Fruit fly (Drosophila melanogaster) whole organism, wandering third instar larva: ENCODE data around the gene CG33523.

Experiments used
- Abd-B ChIP-seq: fragments of >200 bp; optimal IDR thresholded peaks from 2 replicates; lab custom pipeline; 2017; ENCODE audit warnings: missing biosample characterization, missing genetic modification characterization
- CG32264 ChIP-seq: fragments of 200-800 bp; sonication (Bioruptor generic); optimal IDR thresholded peaks from 2 replicates; lab custom pipeline; 2016; ENCODE audit warnings: missing biosample characterization, missing genetic modification characterization
- CG9705 ChIP-seq: fragments of 200-800 bp; sonication (Bioruptor generic); optimal IDR thresholded peaks from 2 replicates; lab custom pipeline; 2018; ENCODE audit warnings: missing biosample characterization, mild to moderate bottlenecking, missing genetic modification characterization
- CrebA ChIP-seq: fragments of 200-800 bp; sonication (Bioruptor generic); optimal IDR thresholded peaks from 2 replicates; lab custom pipeline; 2016; ENCODE audit warnings: missing biosample characterization, mild to moderate bottlenecking, missing genetic modification characterization, borderline replicate concordance
- Dfd ChIP-seq: fragments of >200 bp; optimal IDR thresholded peaks from 2 replicates; lab custom pipeline; 2017; ENCODE audit warnings: missing biosample characterization, missing genetic modification characterization
- Dif ChIP-seq: fragments of 200-275, 200-300 bp; sonication (Bioruptor generic); optimal IDR thresholded peaks from 2 replicates; lab custom pipeline; 2018; ENCODE audit warnings: missing biosample characterization, missing genetic modification characterization; ENCODE audit not compliant: partially characterized antibody
- GATAd ChIP-seq: sonication (Bioruptor generic); optimal IDR thresholded peaks from 2 replicates; lab custom pipeline; 2016; ENCODE audit warnings: missing biosample characterization, missing genetic modification characterization
- HLH106 ChIP-seq: fragments of 200-800 bp; optimal IDR thresholded peaks from 3 replicates; lab custom pipeline; 2019; ENCODE audit warnings: missing biosample characterization, mild to moderate bottlenecking, missing genetic modification characterization, moderate library complexity
- Hnf4 ChIP-seq: fragments of 200-800 bp; sonication (Bioruptor generic); optimal IDR thresholded peaks from 2 replicates; lab custom pipeline; 2016; ENCODE audit warnings: missing biosample characterization, mild to moderate bottlenecking, missing genetic modification characterization
- Hr78 ChIP-seq: fragments of >200 bp; optimal IDR thresholded peaks from 2 replicates; lab custom pipeline; 2017; ENCODE audit warnings: missing biosample characterization, missing genetic modification characterization
- Hr83 ChIP-seq: fragments of 200-300 bp; sonication (Bioruptor generic); optimal IDR thresholded peaks from 2 replicates; lab custom pipeline; 2016; ENCODE audit warnings: missing biosample characterization, mild to moderate bottlenecking, missing genetic modification characterization, moderate library complexity; ENCODE audit not compliant: poor library complexity, severe bottlenecking
- Jra ChIP-seq: sonication (Bioruptor generic); optimal IDR thresholded peaks from 2 replicates; lab custom pipeline; 2016; ENCODE audit warnings: missing biosample characterization, missing genetic modification characterization
- Mio ChIP-seq: sonication (Bioruptor generic); optimal IDR thresholded peaks from 2 replicates; lab custom pipeline; 2016; ENCODE audit warnings: missing biosample characterization, missing genetic modification characterization
- Myc ChIP-seq: fragments of >200 bp; optimal IDR thresholded peaks from 2 replicates; lab custom pipeline; 2017
- N ChIP-seq: fragments of >200 bp; optimal IDR thresholded peaks from 2 replicates; lab custom pipeline; 2018; ENCODE audit warnings: missing biosample characterization, missing external identifiers, missing genetic modification characterization
- OdsH ChIP-seq: fragments of 200-800 bp; sonication (Bioruptor generic); optimal IDR thresholded peaks from 2 replicates; lab custom pipeline; 2016; ENCODE audit warnings: missing biosample characterization, mild to moderate bottlenecking, missing genetic modification characterization
- Rel ChIP-seq, 2 experiments: fragments of 200-800 bp; sonication (Bioruptor generic) in 1 of 2; optimal IDR thresholded peaks; 2 replicates in 1 of 2; 3 replicates in 1 of 2; lab custom pipeline; 2016 to 2019; ENCODE audit warnings: mild to moderate bottlenecking in 2 of 2, missing biosample characterization in 2 of 2, missing genetic modification characterization in 2 of 2, moderate library complexity in 1 of 2
- Sp1 ChIP-seq: fragments of 200-800 bp; sonication (Bioruptor generic); optimal IDR thresholded peaks from 3 replicates; lab custom pipeline; 2019; ENCODE audit warnings: missing biosample characterization, mild to moderate bottlenecking, missing genetic modification characterization, moderate library complexity
- Vsx2 ChIP-seq: fragments of 200-300, 225-300 bp; sonication (Bioruptor generic); optimal IDR thresholded peaks from 2 replicates; lab custom pipeline; 2018; ENCODE audit warnings: missing biosample characterization, missing genetic modification characterization; ENCODE audit not compliant: partially characterized antibody
- br ChIP-seq: fragments of 200-800 bp; sonication (Bioruptor generic); optimal IDR thresholded peaks from 2 replicates; lab custom pipeline; 2016; ENCODE audit warnings: missing biosample characterization, missing genetic modification characterization
- dl ChIP-seq, 2 experiments: fragments of 175-275, 200-275 bp in 1 of 2; fragments of 200-275 bp in 1 of 2; sonication (Bioruptor generic); optimal IDR thresholded peaks; lab custom pipeline; 2018; ENCODE audit warnings: mild to moderate bottlenecking in 2 of 2, missing biosample characterization in 2 of 2, missing genetic modification characterization in 2 of 2, moderate library complexity in 2 of 2; ENCODE audit not compliant: partially characterized antibody in 2 of 2, insufficient read depth in 1 of 2
- dmrt93B ChIP-seq: fragments of 200-800 bp; sonication (Bioruptor generic); optimal IDR thresholded peaks from 2 replicates; lab custom pipeline; 2018; ENCODE audit warnings: missing biosample characterization, mild to moderate bottlenecking, missing genetic modification characterization
- ey ChIP-seq: fragments of 200-800 bp; sonication (Bioruptor generic); optimal IDR thresholded peaks from 2 replicates; lab custom pipeline; 2016; ENCODE audit warnings: missing biosample characterization, missing genetic modification characterization
- foxo ChIP-seq, 2 experiments: fragments of 200-800 bp; sonication (Bioruptor generic); optimal IDR thresholded peaks; 2 replicates in 1 of 2; 3 replicates in 1 of 2; lab custom pipeline; 2016 to 2017; ENCODE audit warnings: missing biosample characterization in 2 of 2, missing genetic modification characterization in 2 of 2
- h ChIP-seq: fragments of 200-800 bp; sonication (Bioruptor generic); optimal IDR thresholded peaks from 3 replicates; lab custom pipeline; 2016; ENCODE audit warnings: missing biosample characterization, mild to moderate bottlenecking, missing genetic modification characterization
- lola ChIP-seq: fragments of >200 bp; optimal IDR thresholded peaks from 2 replicates; lab custom pipeline; 2017; ENCODE audit warnings: missing biosample characterization, missing genetic modification characterization
- psq ChIP-seq: fragments of 200-800 bp; sonication (Bioruptor generic); optimal IDR thresholded peaks from 3 replicates; lab custom pipeline; 2017; ENCODE audit warnings: missing biosample characterization, mild to moderate bottlenecking, missing genetic modification characterization, moderate library complexity
- sage ChIP-seq: fragments of 200-800 bp; sonication (Bioruptor generic); optimal IDR thresholded peaks from 2 replicates; lab custom pipeline; 2016; ENCODE audit warnings: missing biosample characterization, mild to moderate bottlenecking, missing genetic modification characterization
- sv ChIP-seq: fragments of 200-800 bp; sonication (Bioruptor generic); optimal IDR thresholded peaks from 3 replicates; lab custom pipeline; 2016; ENCODE audit warnings: missing biosample characterization, missing genetic modification characterization
- tai ChIP-seq: sonication (Bioruptor generic); optimal IDR thresholded peaks from 2 replicates; lab custom pipeline; 2016; ENCODE audit warnings: missing biosample characterization, missing genetic modification characterization
- woc ChIP-seq: sonication (Bioruptor generic); optimal IDR thresholded peaks from 2 replicates; lab custom pipeline; 2016; ENCODE audit warnings: missing biosample characterization, mild to moderate bottlenecking, missing genetic modification characterization

Gene CG33523

dm6 chr3L:5964399-5964798 is 40.7 kb downstream of the CG33523 start:
- no peak for TF ChIP-seq Mio (GFP tag; lab: Kevin White, UChicago)
- no peak for TF ChIP-seq Vsx2 (GFP tag; lab: Kevin White, UChicago)
- no peak for TF ChIP-seq CG9705
- TF ChIP-seq Hr83 (GFP tag; lab: Kevin White, UChicago), result no peak

dm6 chr3L:5966850-5967418 is 43.3 kb downstream of the CG33523 start:
- TF ChIP-seq CrebA (GFP tag; lab: Kevin White, UChicago), result no peak
- TF ChIP-seq Myc (lab: Kevin White, UChicago), result peak; percentile 51
- TF ChIP-seq, all 38 proteins: peak for 1

- TF ChIP-seq Dfd (GFP tag; lab: Kevin White, UChicago) (no peak), tai (no peak), dmrt93B (GFP tag; lab: Kevin White, UChicago) (no peak), sage (no peak), ey (GFP tag; lab: Kevin White, UChicago) (no peak), GATAd (no peak), psq (GFP tag; lab: Kevin White, UChicago) (no peak), OdsH (GFP tag; lab: Kevin White, UChicago) (no peak), foxo (GFP tag; optimal IDR thresholded peaks at IDR 0.05; lab: Kevin White, UChicago) (no peak), Hr78 (GFP tag; lab: Kevin White, UChicago) (no peak), br (no peak), Hnf4 (GFP tag; lab: Kevin White, UChicago) (no peak), Jra (no peak), Myc (lab: Kevin White, UChicago) (no peak), N (GFP tag; lab: Kevin White, UChicago) (no peak), CG9705 (no peak), sv (no peak), Rel (GFP tag; optimal IDR thresholded peaks at IDR 0.05; lab: Kevin White, UChicago) (no peak), Rel (tag; optimal IDR thresholded peaks at IDR 0.05; lab: Kevin White, UChicago) (no peak)
Measured at dm6 chr3L:5968695-5969094, 45.0 kb downstream of the CG33523 start.

- no peak for TF ChIP-seq Sp1 (GFP tag; lab: Kevin White, UChicago)
- TF ChIP-seq, all 38 proteins: peak for 0
Measured at dm6 chr3L:5969122-5969521, 45.5 kb downstream of the CG33523 start.

- TF ChIP-seq h (GFP tag; lab: Kevin White, UChicago), result no peak
- TF ChIP-seq Abd-B (GFP tag; lab: Kevin White, UChicago), result no peak
- TF ChIP-seq woc (GFP tag; lab: Kevin White, UChicago), result no peak
- no peak for TF ChIP-seq Mio (GFP tag; lab: Kevin White, UChicago)
- no peak for TF ChIP-seq GATAd
- no peak for TF ChIP-seq Myc (lab: Kevin White, UChicago)
- TF ChIP-seq lola (GFP tag; lab: Kevin White, UChicago), result no peak
- TF ChIP-seq CG32264 (GFP tag; lab: Kevin White, UChicago), result no peak
- TF ChIP-seq HLH106, result no peak
- no peak for TF ChIP-seq CG9705
- no peak for TF ChIP-seq tai
- TF ChIP-seq CrebA (GFP tag; lab: Kevin White, UChicago), result no peak
- TF ChIP-seq br, result no peak
- TF ChIP-seq dl (GFP tag; optimal IDR thresholded peaks at IDR 0.05; lab: Kevin White, UChicago; ENCODE audit: insufficient read depth in 1 of 2, partially characterized antibody in 2 of 2), result no peak
- TF ChIP-seq Dif (GFP tag; lab: Kevin White, UChicago), result no peak
- no peak for TF ChIP-seq Hr78 (GFP tag; lab: Kevin White, UChicago)
- TF ChIP-seq, all 38 proteins: peak for 0
Measured at dm6 chr3L:5970169-5970568, 46.5 kb downstream of the CG33523 start.
